Fruit fly (Drosophila melanogaster) Kc167 (cell line): ENCODE results near the gene Mbs.

Experiments
- Sin3A ChIP-seq: fragments of >200 bp; optimal IDR thresholded peaks from 2 replicates; lab custom pipeline; 2018; ENCODE audit warnings: missing external identifiers
- psq ChIP-seq: fragments of >200 bp; optimal IDR thresholded peaks from 2 replicates; lab custom pipeline; 2017; ENCODE audit warnings: missing external identifiers

dm6 chr3L:16041260-16042079 lies 10.3 kb upstream of the Mbs start:
- TF ChIP-seq Sin3A: no peak
- TF ChIP-seq psq: no peak
